Worm (Caenorhabditis elegans) whole organism, young adult: ENCODE data around the gene spp-28.

ENCODE experiments used
- C17E4.6 ChIP-seq: fragments of 200-800 bp; sonication (Bioruptor generic); IDR thresholded peaks from 2 replicates; pipeline ENCODE4 v1.3.6; 2022; ENCODE audit warnings: missing genetic modification reagents, missing genetic modification characterization, missing compliant biosample characterization
- F49E8.2 ChIP-seq: sonication (generic microtip); optimal IDR thresholded peaks from 3 replicates; lab custom pipeline; 2017; ENCODE audit warnings: missing genetic modification characterization, mild to moderate bottlenecking, missing compliant biosample characterization, antibody characterized with exemption, moderate library complexity; ENCODE audit not compliant: insufficient read depth
- Y53F4B.3 ChIP-seq: fragments of 200-800 bp; sonication (Bioruptor generic); IDR thresholded peaks from 2 replicates; pipeline ENCODE4 v1.3.6; 2022; ENCODE audit warnings: missing genetic modification reagents, missing genetic modification characterization, missing compliant biosample characterization
- Y56A3A.18 ChIP-seq: fragments of 200-800 bp; sonication (Bioruptor generic); IDR thresholded peaks from 2 replicates; pipeline ENCODE4 v1.3.6; 2022; ENCODE audit warnings: missing genetic modification reagents, missing genetic modification characterization, missing compliant biosample characterization
- Y67H2A.10 ChIP-seq: fragments of 200-800 bp; sonication (Bioruptor generic); conservative IDR thresholded peaks from 2 replicates; pipeline ENCODE4 v1.3.6; 2022; ENCODE audit warnings: missing genetic modification reagents, missing genetic modification characterization, missing compliant biosample characterization
- ama-1 ChIP-seq, 3 experiments: fragments of 150-350 bp in 1 of 3; sonication (generic microtip) in 2 of 3; optimal IDR thresholded peaks; 2 replicates each; lab custom pipeline; 2014 to 2018; ENCODE audit warnings: missing biosample characterization in 2 of 3, missing genetic modification characterization in 2 of 3, missing genetic modification reagents in 2 of 3
- athp-1 ChIP-seq: sonication (generic microtip); optimal IDR thresholded peaks from 2 replicates; lab custom pipeline; 2017; ENCODE audit warnings: mild to moderate bottlenecking, missing genetic modification characterization, missing compliant biosample characterization
- attf-5 ChIP-seq: fragments of 200-800 bp; sonication (Bioruptor generic); optimal IDR thresholded peaks from 2 replicates; lab custom pipeline; 2018; ENCODE audit warnings: mild to moderate bottlenecking, missing genetic modification characterization, missing compliant biosample characterization
- bed-1 ChIP-seq: fragments of 200-800 bp; sonication (Bioruptor generic); IDR thresholded peaks from 2 replicates; pipeline ENCODE4 v1.3.6; 2022; ENCODE audit warnings: missing genetic modification reagents, missing genetic modification characterization, missing compliant biosample characterization
- die-1 ChIP-seq: sonication (generic microtip); optimal IDR thresholded peaks from 2 replicates; lab custom pipeline; 2016; ENCODE audit warnings: missing genotype, mild to moderate bottlenecking, missing genetic modification characterization, missing compliant biosample characterization
- egrh-3 ChIP-seq: fragments of 200-800 bp; sonication (Bioruptor generic); IDR thresholded peaks from 2 replicates; pipeline ENCODE4 v1.3.6; 2022; ENCODE audit warnings: missing genetic modification reagents, missing genetic modification characterization, missing compliant biosample characterization
- hmg-1.2 ChIP-seq: fragments of 200-800 bp; sonication (Bioruptor generic); IDR thresholded peaks from 2 replicates; pipeline ENCODE4 v1.3.6; 2022; ENCODE audit warnings: missing genetic modification reagents, missing genetic modification characterization, missing compliant biosample characterization
- madf-8 ChIP-seq: fragments of 200-800 bp; sonication (Bioruptor generic); conservative IDR thresholded peaks from 2 replicates; pipeline ENCODE4 v1.3.6; 2022; ENCODE audit warnings: missing genetic modification reagents, missing genetic modification characterization, missing compliant biosample characterization
- zfh-2 ChIP-seq: fragments of 200-800 bp; sonication (Bioruptor generic); conservative IDR thresholded peaks from 2 replicates; pipeline ENCODE4 v1.3.6; 2022; ENCODE audit warnings: missing genetic modification reagents, missing genetic modification characterization, missing compliant biosample characterization

DNA sequence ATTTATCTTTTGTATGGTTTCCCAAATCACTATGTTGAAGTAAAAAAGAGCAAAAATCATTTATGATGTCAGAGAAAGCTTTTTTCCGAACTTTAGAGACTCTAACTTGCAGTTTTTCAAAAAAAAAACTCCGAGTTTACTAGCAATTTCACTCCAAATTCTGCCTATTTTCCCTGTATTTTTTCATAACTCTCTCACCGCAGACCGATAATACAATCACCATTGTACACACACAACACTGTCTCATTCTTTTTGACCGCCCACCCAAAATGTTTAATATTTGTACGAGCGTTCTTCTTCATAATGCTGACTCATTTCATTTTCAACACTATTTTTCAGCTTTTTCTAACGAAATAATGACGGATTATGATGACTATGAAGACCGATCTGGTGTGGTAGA, 38.7 kb upstream of the spp-28 start, which contains the start of gene F43C1.5:
- no peak for TF ChIP-seq Y56A3A.18 (GFP tag; lab: Robert Waterston, UW)
- TF ChIP-seq F49E8.2 (tag; lab: Kevin White, UChicago) = no peak
- no peak for TF ChIP-seq hmg-1.2
- TF ChIP-seq Y67H2A.10 (GFP tag; lab: Robert Waterston, UW) = no peak
- TF ChIP-seq attf-5 (GFP tag; lab: Kevin White, UChicago) = no peak
- TF ChIP-seq ama-1 (optimal IDR thresholded peaks at IDR 0.05; lab: Kevin White, UChicago) = no peak
- no peak for TF ChIP-seq ama-1 (GFP tag; optimal IDR thresholded peaks at IDR 0.05; lab: Kevin White, UChicago)
- TF ChIP-seq Y53F4B.3 (GFP tag; lab: Robert Waterston, UW) = no peak
- TF ChIP-seq C17E4.6 (GFP tag; lab: Robert Waterston, UW) = no peak
- TF ChIP-seq egrh-3 = no peak
- TF ChIP-seq bed-1 (GFP tag; lab: Robert Waterston, UW) = no peak
- TF ChIP-seq die-1 = no peak
- TF ChIP-seq madf-8 (GFP tag; lab: Robert Waterston, UW) = no peak
- no peak for TF ChIP-seq zfh-2
- no peak for TF ChIP-seq athp-1
